Worm (Caenorhabditis elegans) whole organism, midembryonic: ENCODE results near the gene erg-28.

ENCODE experiments used
- T22C8.4 ChIP-seq: fragments of 200-800 bp; sonication (Bioruptor generic); IDR thresholded peaks from 2 replicates; pipeline ENCODE4 v1.3.6; 2022; ENCODE audit warnings: missing genetic modification characterization, missing compliant biosample characterization
- cog-1 ChIP-seq: sonication (generic microtip); optimal IDR thresholded peaks from 2 replicates; lab custom pipeline; 2016; ENCODE audit warnings: missing genetic modification characterization, missing compliant biosample characterization
- flt-1 ChIP-seq: fragments of 200-800 bp; sonication (Bioruptor generic); IDR thresholded peaks from 2 replicates; pipeline ENCODE4 v1.3.6; 2022; ENCODE audit warnings: missing genetic modification characterization, missing compliant biosample characterization
- klf-2 ChIP-seq: fragments of 200-800 bp; sonication (Bioruptor generic); conservative IDR thresholded peaks from 2 replicates; pipeline ENCODE4 v1.3.6; 2022; ENCODE audit warnings: missing genetic modification reagents, missing genetic modification characterization, missing compliant biosample characterization
- med-1 ChIP-seq: sonication (generic microtip); optimal IDR thresholded peaks from 2 replicates; lab custom pipeline; 2017; ENCODE audit warnings: missing genetic modification characterization, mild to moderate bottlenecking, missing compliant biosample characterization, antibody characterized with exemption, missing genetic modification reagents; ENCODE audit not compliant: insufficient read depth
- ref-1 ChIP-seq: fragments of 200-800 bp; sonication (Bioruptor generic); conservative IDR thresholded peaks from 2 replicates; pipeline ENCODE4 v1.3.6; 2022; ENCODE audit warnings: missing genetic modification reagents, missing genetic modification characterization, missing compliant biosample characterization
- tab-1 ChIP-seq: fragments of 200-800 bp; sonication (Bioruptor generic); IDR thresholded peaks from 2 replicates; pipeline ENCODE4 v1.3.6; 2022; ENCODE audit warnings: missing genetic modification characterization, missing compliant biosample characterization
- ztf-23 ChIP-seq: fragments of 200-800 bp; sonication (Bioruptor generic); IDR thresholded peaks from 2 replicates; pipeline ENCODE4 v1.3.6; 2022; ENCODE audit warnings: missing genetic modification reagents, missing genetic modification characterization, missing compliant biosample characterization
- ztf-29 ChIP-seq: fragments of 200-800 bp; sonication (Bioruptor generic); IDR thresholded peaks from 2 replicates; pipeline ENCODE4 v1.3.6; 2022; ENCODE audit warnings: missing genetic modification reagents, missing genetic modification characterization, missing compliant biosample characterization

DNA sequence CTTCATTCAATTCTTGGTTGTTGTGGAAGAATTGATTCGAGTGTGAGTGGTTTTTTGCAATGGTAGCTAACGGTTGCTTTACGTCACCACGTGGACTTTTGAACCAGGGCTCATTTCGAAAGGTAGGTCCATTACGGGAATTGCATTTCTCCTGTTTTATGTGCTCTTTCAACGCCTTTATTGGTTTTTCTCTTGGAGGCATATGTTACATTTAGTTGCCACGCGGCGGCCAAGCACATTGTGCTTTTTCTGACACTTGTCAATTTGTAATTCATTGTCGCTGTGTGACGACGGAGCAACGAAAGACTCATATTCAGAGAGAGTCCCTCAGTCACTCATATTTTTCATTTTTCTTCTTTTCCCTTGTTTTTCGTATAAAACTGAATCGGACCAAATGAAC is 22.4 kb upstream of the erg-28 start:
- no peak for TF ChIP-seq med-1 (GFP tag; lab: Kevin White, UChicago)
- TF ChIP-seq ztf-29 (GFP tag; lab: Robert Waterston, UW), result no peak
- no peak for TF ChIP-seq flt-1
- TF ChIP-seq T22C8.4 (GFP tag; lab: Robert Waterston, UW), result no peak
- no peak for TF ChIP-seq ztf-23 (GFP tag; lab: Robert Waterston, UW)
- TF ChIP-seq ref-1 (GFP tag; lab: Robert Waterston, UW), result no peak
- TF ChIP-seq tab-1 (GFP tag; lab: Robert Waterston, UW), result no peak
- no peak for TF ChIP-seq cog-1 (tag; lab: Kevin White, UChicago)
- no peak for TF ChIP-seq klf-2 (GFP tag; lab: Robert Waterston, UW)
